Worm (Caenorhabditis elegans) whole organism, mixed stage, embryonic: Measurements from ENCODE around the gene F13E9.16.

Experiments used
- hlh-1 ChIP-seq: fragments of 150-350 bp; optimal IDR thresholded peaks from 2 replicates; lab custom pipeline; 2014; ENCODE audit warnings: missing biosample characterization, missing genetic modification reagents, missing genetic modification characterization
- ztf-11 ChIP-seq: fragments of 150-350 bp; optimal IDR thresholded peaks from 2 replicates; lab custom pipeline; 2014; ENCODE audit warnings: missing biosample characterization, missing genetic modification characterization

ce11 chrIV:10900083-10900482 lies 12.9 kb upstream of the F13E9.16 start, which contains the start of gene srlf-30:
- TF ChIP-seq hlh-1 (tag; lab: Kevin White, UChicago) (no peak), ztf-11 (tag; lab: Kevin White, UChicago) (no peak)
